Fruit fly (Drosophila melanogaster): ENCODE data around the gene CG32576.

- TF ChIP-seq Clk (GFP tag; optimal IDR thresholded peaks at IDR 0.05) (no peak), kay (GFP tag; ENCODE audit: borderline replicate concordance) (no peak), tj (GFP tag; optimal IDR thresholded peaks at IDR 0.05) (no peak), Hr96 (GFP tag; optimal IDR thresholded peaks at IDR 0.05) (no peak)
Observed at dm6 chrX:16288999-16289398, 666 bp upstream of the CG32576 start.
